Worm (Caenorhabditis elegans) whole organism, L1 larva: Measurements from ENCODE around the gene cest-9.2.
A peak's percentile ranks its signal among the peaks of the same experiment; 100 is the strongest.

Source experiments
- C04F5.9 ChIP-seq: sonication (generic microtip); optimal IDR thresholded peaks from 2 replicates; lab custom pipeline; 2016; ENCODE audit warnings: missing genetic modification characterization, missing compliant biosample characterization
- aha-1 ChIP-seq: fragments of 150-350 bp; optimal IDR thresholded peaks from 2 replicates; lab custom pipeline; 2014; ENCODE audit warnings: missing biosample characterization, missing genetic modification characterization
- ceh-8 ChIP-seq: fragments of 200-800 bp; sonication (Bioruptor generic); optimal IDR thresholded peaks from 2 replicates; lab custom pipeline; 2018; ENCODE audit warnings: mild to moderate bottlenecking, missing genetic modification characterization, moderate library complexity, missing compliant biosample characterization
- ceh-82 ChIP-seq, 3 experiments: fragments of 150-350 bp in 1 of 3; sonication (generic microtip) in 2 of 3; optimal IDR thresholded peaks; 2 replicates each; lab custom pipeline; 2014 to 2017; ENCODE audit warnings: missing biosample characterization in 3 of 3, missing genetic modification characterization in 3 of 3
- ces-1 ChIP-seq: fragments of 150-350 bp; optimal IDR thresholded peaks from 2 replicates; lab custom pipeline; 2014; ENCODE audit warnings: missing biosample characterization, missing genetic modification reagents, missing genetic modification characterization
- dsc-1 ChIP-seq: sonication (generic microtip); optimal IDR thresholded peaks from 2 replicates; lab custom pipeline; 2016; ENCODE audit warnings: mild to moderate bottlenecking, missing genetic modification characterization, missing compliant biosample characterization
- efl-1 ChIP-seq, 4 experiments: fragments of 150-350 bp; optimal IDR thresholded peaks in 3 of 4; peaks in 1 of 4; 1 replicate in 1 of 4; 2 replicates in 3 of 4; lab custom pipeline; 2014; ENCODE audit warnings: missing biosample characterization in 2 of 4, missing genetic modification characterization in 2 of 4, missing genetic modification reagents in 2 of 4
- egl-13 ChIP-seq: sonication (generic microtip); optimal IDR thresholded peaks from 2 replicates; lab custom pipeline; 2016; ENCODE audit warnings: missing genotype, missing genetic modification reagents, missing genetic modification characterization, missing compliant biosample characterization
- egl-27 ChIP-seq, 2 experiments: fragments of 150-350 bp in 1 of 2; sonication (generic microtip); optimal IDR thresholded peaks; 3 replicates each; lab custom pipeline; 2017 to 2018; ENCODE audit warnings: missing biosample characterization in 2 of 2, missing genetic modification characterization in 2 of 2, missing genetic modification reagents in 2 of 2
- elt-2 ChIP-seq: sonication (generic microtip); optimal IDR thresholded peaks from 2 replicates; lab custom pipeline; 2016; ENCODE audit warnings: missing genetic modification characterization, mild to moderate bottlenecking, inconsistent platforms, missing compliant biosample characterization, missing genetic modification reagents
- fkh-10 ChIP-seq: sonication (generic microtip); optimal IDR thresholded peaks from 2 replicates; lab custom pipeline; 2017; ENCODE audit warnings: missing biosample characterization, missing genetic modification reagents, missing genetic modification characterization
- fkh-8 ChIP-seq: sonication (generic microtip); optimal IDR thresholded peaks from 2 replicates; lab custom pipeline; 2016; ENCODE audit warnings: mild to moderate bottlenecking, missing genetic modification characterization, missing compliant biosample characterization
- irx-1 ChIP-seq: sonication (generic microtip); optimal IDR thresholded peaks from 2 replicates; lab custom pipeline; 2016; ENCODE audit warnings: missing genetic modification characterization, missing compliant biosample characterization
- isw-1 ChIP-seq: fragments of 200-800 bp; sonication (Bioruptor generic); IDR thresholded peaks from 2 replicates; pipeline ENCODE4 v1.3.6; 2022; ENCODE audit warnings: missing genetic modification characterization, missing compliant biosample characterization
- lin-14 ChIP-seq: fragments of 200-800 bp; sonication (Bioruptor generic); optimal IDR thresholded peaks from 2 replicates; lab custom pipeline; 2018; ENCODE audit warnings: mild to moderate bottlenecking, missing genetic modification characterization, moderate library complexity, missing compliant biosample characterization
- lin-35 ChIP-seq, 2 experiments: fragments of 150-350 bp; optimal IDR thresholded peaks; 2 replicates each; lab custom pipeline; 2014; ENCODE audit warnings: missing biosample characterization in 2 of 2, missing genetic modification characterization in 2 of 2, missing genetic modification reagents in 2 of 2
- lin-39 ChIP-seq: fragments of 150-350 bp; optimal IDR thresholded peaks from 2 replicates; lab custom pipeline; 2014; ENCODE audit warnings: missing biosample characterization, missing genetic modification reagents, missing genetic modification characterization
- lir-3 ChIP-seq: sonication (generic microtip); optimal IDR thresholded peaks from 2 replicates; lab custom pipeline; 2016; ENCODE audit warnings: mild to moderate bottlenecking, missing genetic modification characterization, moderate library complexity, missing compliant biosample characterization; ENCODE audit not compliant: poor library complexity
- lsy-2 ChIP-seq, 2 experiments: fragments of 150-350 bp; optimal IDR thresholded peaks; 2 replicates each; lab custom pipeline; 2014; ENCODE audit warnings: missing biosample characterization in 2 of 2, missing genetic modification characterization in 2 of 2
- mep-1 ChIP-seq: fragments of 150-350 bp; optimal IDR thresholded peaks from 2 replicates; lab custom pipeline; 2014; ENCODE audit warnings: missing biosample characterization, missing genetic modification characterization
- nhr-11 ChIP-seq: fragments of 150-350 bp; optimal IDR thresholded peaks from 2 replicates; lab custom pipeline; 2014; ENCODE audit warnings: missing biosample characterization, missing genetic modification characterization
- nhr-19 ChIP-seq: fragments of 200-800 bp; sonication (Bioruptor generic); conservative IDR thresholded peaks from 2 replicates; pipeline ENCODE4 v1.3.6; 2022; ENCODE audit warnings: missing genetic modification characterization, missing compliant biosample characterization
- nhr-47 ChIP-seq: sonication (generic microtip); optimal IDR thresholded peaks from 2 replicates; lab custom pipeline; 2016; ENCODE audit warnings: mild to moderate bottlenecking, missing genetic modification characterization, moderate library complexity, missing compliant biosample characterization
- nhr-71 ChIP-seq: sonication (generic microtip); optimal IDR thresholded peaks from 2 replicates; lab custom pipeline; 2016; ENCODE audit warnings: mild to moderate bottlenecking, missing genetic modification characterization, moderate library complexity, missing compliant biosample characterization
- nhr-85 ChIP-seq: sonication (generic microtip); peaks from one replicate; lab custom pipeline; 2016; ENCODE audit warnings: missing genetic modification characterization, inconsistent platforms, missing compliant biosample characterization
- pax-3 ChIP-seq: fragments of 200-800 bp; sonication (Bioruptor generic); optimal IDR thresholded peaks from 2 replicates; lab custom pipeline; 2018; ENCODE audit warnings: mild to moderate bottlenecking, missing genetic modification characterization, moderate library complexity, missing compliant biosample characterization
- rnt-1 ChIP-seq: sonication (generic microtip); optimal IDR thresholded peaks from 2 replicates; lab custom pipeline; 2016; ENCODE audit warnings: mild to moderate bottlenecking, missing genetic modification characterization, moderate library complexity, missing compliant biosample characterization
- skn-1 ChIP-seq: fragments of 150-350 bp; optimal IDR thresholded peaks from 2 replicates; lab custom pipeline; 2014; ENCODE audit warnings: missing biosample characterization, missing genetic modification characterization
- snu-23 ChIP-seq: sonication (generic microtip); optimal IDR thresholded peaks from 2 replicates; lab custom pipeline; 2016; ENCODE audit warnings: missing genetic modification characterization, missing compliant biosample characterization
- sox-4 ChIP-seq: sonication (generic microtip); optimal IDR thresholded peaks from 2 replicates; lab custom pipeline; 2016; ENCODE audit warnings: missing genetic modification characterization, missing compliant biosample characterization
- swsn-7 ChIP-seq: sonication (generic microtip); optimal IDR thresholded peaks from 2 replicates; lab custom pipeline; 2016; ENCODE audit warnings: missing genetic modification characterization, missing compliant biosample characterization
- tbx-2 ChIP-seq: sonication (generic microtip); optimal IDR thresholded peaks from 2 replicates; lab custom pipeline; 2016; ENCODE audit warnings: missing genetic modification characterization, missing compliant biosample characterization
- tlp-1 ChIP-seq: fragments of 150-350 bp; optimal IDR thresholded peaks from 2 replicates; lab custom pipeline; 2014; ENCODE audit warnings: missing biosample characterization, missing genetic modification characterization
- unc-62 ChIP-seq: fragments of 150-350 bp; optimal IDR thresholded peaks from 2 replicates; lab custom pipeline; 2014; ENCODE audit warnings: missing biosample characterization, missing genetic modification reagents, missing genetic modification characterization
- unc-86 ChIP-seq: sonication (generic microtip); optimal IDR thresholded peaks from 2 replicates; lab custom pipeline; 2016; ENCODE audit warnings: missing genetic modification characterization, missing compliant biosample characterization
- xbp-1 ChIP-seq: sonication (generic microtip); optimal IDR thresholded peaks from 2 replicates; lab custom pipeline; 2016; ENCODE audit warnings: missing genetic modification characterization, missing compliant biosample characterization
- zag-1 ChIP-seq: fragments of 150-350 bp; optimal IDR thresholded peaks from 2 replicates; lab custom pipeline; 2014; ENCODE audit warnings: missing biosample characterization, missing genetic modification characterization
- zip-4 ChIP-seq: fragments of 200-800 bp; sonication (Bioruptor generic); optimal IDR thresholded peaks from 2 replicates; lab custom pipeline; 2018; ENCODE audit warnings: mild to moderate bottlenecking, missing genetic modification characterization, moderate library complexity, missing compliant biosample characterization
- ztf-11 ChIP-seq, 2 experiments: sonication (generic microtip); optimal IDR thresholded peaks; 2 replicates each; lab custom pipeline; 2016 to 2017; ENCODE audit warnings: missing genetic modification characterization in 2 of 2, missing biosample characterization in 1 of 2, missing compliant biosample characterization in 1 of 2

The cest-9.2 gene

DNA sequence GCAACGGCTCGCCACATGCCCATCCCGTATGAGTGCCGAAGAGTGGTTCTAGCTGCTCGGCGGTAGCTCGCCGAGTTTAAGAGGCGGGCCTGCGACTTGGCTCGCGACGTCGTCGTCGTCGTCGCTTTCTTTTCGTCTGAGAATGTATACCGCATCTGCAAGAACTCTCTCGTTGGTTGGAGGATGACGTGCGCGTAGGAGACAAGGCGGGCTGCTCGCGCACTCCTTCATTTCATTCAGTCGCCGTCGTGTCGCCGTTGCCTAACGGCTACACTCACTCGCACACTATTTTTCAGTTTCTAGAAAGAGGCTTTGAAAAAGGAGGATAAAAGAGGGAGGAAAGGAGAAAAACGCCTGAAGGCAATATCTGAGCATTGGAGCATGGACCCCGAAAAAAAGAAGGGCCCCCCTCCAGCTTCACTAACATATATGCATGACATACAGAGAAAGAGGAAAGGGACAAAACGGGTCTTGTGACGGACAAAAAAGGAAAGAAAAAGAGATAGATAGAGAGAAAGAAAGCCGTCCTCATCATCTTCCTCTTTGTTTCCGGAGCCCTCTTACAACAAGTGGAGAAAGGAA is 16.3 kb upstream of the cest-9.2 start:
- peak; percentile 66 for TF ChIP-seq swsn-7
- no peak for TF ChIP-seq nhr-85 (tag; lab: Kevin White, UChicago)
- peak; percentile 67 for TF ChIP-seq egl-13 (tag; lab: Kevin White, UChicago)
- TF ChIP-seq skn-1 = peak; percentile 5
- peak; percentile 50 for TF ChIP-seq dsc-1 (tag; lab: Kevin White, UChicago)
- peak; percentile 31 to 42 for TF ChIP-seq lsy-2 (tag; optimal IDR thresholded peaks at IDR 0.05; lab: Kevin White, UChicago)
- peak; percentile 4 for TF ChIP-seq zag-1 (tag; lab: Kevin White, UChicago)
- TF ChIP-seq fkh-10 (GFP tag; lab: Kevin White, UChicago) = peak; percentile 75
- TF ChIP-seq mep-1 = peak; percentile 9
- peak in 1 of 2 experiments; percentile 34 for TF ChIP-seq egl-27 (tag; optimal IDR thresholded peaks at IDR 0.05; lab: Kevin White, UChicago)
- peak; percentile 75 for TF ChIP-seq nhr-71 (tag; lab: Kevin White, UChicago)
- peak in 2 of 3 experiments; percentile 13 to 40 for TF ChIP-seq ceh-82 (tag; optimal IDR thresholded peaks at IDR 0.05; lab: Kevin White, UChicago)
- TF ChIP-seq isw-1 (GFP tag; lab: Robert Waterston, UW) = peak; percentile 16
- peak; percentile 7 for TF ChIP-seq irx-1 (tag; lab: Kevin White, UChicago)
- TF ChIP-seq xbp-1 (tag; lab: Kevin White, UChicago) = peak; percentile 52
- TF ChIP-seq ztf-11 (tag; optimal IDR thresholded peaks at IDR 0.05; lab: Kevin White, UChicago) = peak in 1 of 2 experiments; percentile 48
- TF ChIP-seq rnt-1 (tag; lab: Kevin White, UChicago) = no peak
- peak; percentile 84 for TF ChIP-seq fkh-8 (tag; lab: Kevin White, UChicago)
- peak; percentile 37 for TF ChIP-seq lir-3
- TF ChIP-seq tlp-1 = no peak
- TF ChIP-seq nhr-19 (GFP tag; lab: Robert Waterston, UW) = peak; percentile 32; the same call in 1 of the 2 replicates
- peak; percentile 71 for TF ChIP-seq tbx-2 (tag; lab: Kevin White, UChicago)
- peak; percentile 17 to 21 for TF ChIP-seq efl-1 (optimal IDR thresholded peaks at IDR 0.05; lab: Kevin White, UChicago)
- TF ChIP-seq efl-1 (GFP tag; optimal IDR thresholded peaks at IDR 0.05 in 1 of 2; lab: Kevin White, UChicago) = no peak
- peak; percentile 53 for TF ChIP-seq pax-3
- TF ChIP-seq lin-14 = peak; percentile 94
- peak; percentile 11 for TF ChIP-seq sox-4 (tag; lab: Kevin White, UChicago)
- no peak for TF ChIP-seq aha-1 (tag; lab: Kevin White, UChicago)
- TF ChIP-seq elt-2 = no peak
- no peak for TF ChIP-seq C04F5.9 (tag; lab: Kevin White, UChicago)
- peak; percentile 86 for TF ChIP-seq unc-86 (tag; lab: Kevin White, UChicago)
- peak; percentile 70 for TF ChIP-seq nhr-47
- peak; percentile 49 for TF ChIP-seq snu-23 (GFP tag; lab: Kevin White, UChicago)
- no peak for TF ChIP-seq unc-62 (GFP tag; lab: Kevin White, UChicago)
- TF ChIP-seq lin-35 (GFP tag; optimal IDR thresholded peaks at IDR 0.05; lab: Kevin White, UChicago) = peak in 1 of 2 experiments; percentile 16
- TF ChIP-seq ces-1 (GFP tag; lab: Kevin White, UChicago) = no peak

DNA sequence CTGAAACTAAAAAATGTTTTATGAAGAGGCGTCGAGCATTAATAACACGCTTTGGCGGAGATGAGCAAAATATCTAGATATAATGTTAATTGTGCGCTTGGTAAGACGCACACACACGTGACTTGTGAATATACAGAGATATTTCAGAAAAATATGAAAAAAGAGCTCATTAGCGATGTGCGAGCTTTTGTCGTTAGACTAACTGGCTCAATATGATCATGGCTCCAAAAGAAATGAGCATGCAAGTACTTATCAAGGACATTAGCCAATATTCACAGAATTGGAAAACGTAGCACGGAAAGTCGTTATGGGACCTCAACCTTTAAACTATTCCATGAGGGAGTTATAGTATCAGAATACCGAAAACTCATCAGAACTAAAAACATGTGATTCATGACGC is 14.8 kb upstream of the cest-9.2 start:
- TF ChIP-seq efl-1 (optimal IDR thresholded peaks at IDR 0.05; lab: Kevin White, UChicago) (no peak), efl-1 (GFP tag; optimal IDR thresholded peaks at IDR 0.05 in 1 of 2; lab: Kevin White, UChicago) (no peak), fkh-8 (tag; lab: Kevin White, UChicago) (peak; percentile 74), nhr-11 (tag; lab: Kevin White, UChicago) (peak; percentile 26), unc-62 (GFP tag; lab: Kevin White, UChicago) (no peak), lin-14 (peak; percentile 58), ceh-8 (GFP tag; lab: Kevin White, UChicago) (peak; percentile 11), egl-13 (tag; lab: Kevin White, UChicago) (peak; percentile 25), lin-39 (tag; lab: Kevin White, UChicago) (no peak), skn-1 (no peak), lir-3 (no peak), nhr-71 (tag; lab: Kevin White, UChicago) (peak; percentile 34), swsn-7 (peak; percentile 5), fkh-10 (GFP tag; lab: Kevin White, UChicago) (no peak), zip-4 (GFP tag; lab: Kevin White, UChicago) (peak; percentile 10), dsc-1 (tag; lab: Kevin White, UChicago) (peak; percentile 82)
- TF ChIP-seq, all 84 proteins: peak for 9
